Worm (Caenorhabditis elegans): Measurements from ENCODE around the gene srr-9.

DNA sequence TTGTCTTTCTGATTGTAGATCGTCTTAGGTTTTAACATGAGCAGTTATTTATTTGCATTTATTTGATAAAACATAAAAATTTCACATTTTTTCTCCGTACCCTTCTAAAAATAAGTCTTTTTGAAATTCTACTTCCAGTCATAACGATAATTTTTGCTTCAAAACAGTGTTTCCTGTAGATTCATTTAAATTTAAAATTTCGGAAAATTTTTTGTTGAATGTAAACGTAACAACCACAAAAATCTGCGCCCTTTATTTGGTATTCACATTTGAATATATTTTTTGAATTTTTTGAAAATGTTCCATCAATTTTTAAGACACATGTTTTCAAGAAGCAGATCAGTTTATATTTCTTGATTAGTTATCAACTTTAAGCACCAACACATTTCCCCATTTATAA, 7.6 kb downstream of the srr-9 start:
- TF ChIP-seq unc-62 (GFP tag; optimal IDR thresholded peaks at IDR 0.05) (no peak), snpc-4 (tag; optimal IDR thresholded peaks at IDR 0.05) (no peak), lin-13 (tag; optimal IDR thresholded peaks at IDR 0.05) (no peak), elt-3 (tag; optimal IDR thresholded peaks at IDR 0.05) (no peak), lsy-2 (tag; optimal IDR thresholded peaks at IDR 0.05) (no peak), pha-4 (tag; optimal IDR thresholded peaks at IDR 0.05) (no peak), lin-32 (GFP tag; optimal IDR thresholded peaks at IDR 0.05) (no peak), drap-1 (GFP tag; optimal IDR thresholded peaks at IDR 0.05) (no peak)

Data from whole organism, mixed stage, embryonic.